Worm (Caenorhabditis elegans) whole organism, L1 larva: ENCODE results near the gene clh-3.

Source experiments
- C04F5.9 ChIP-seq: sonication (generic microtip); optimal IDR thresholded peaks from 2 replicates; lab custom pipeline; 2016; ENCODE audit warnings: missing genetic modification characterization, missing compliant biosample characterization
- C16A3.4 ChIP-seq: fragments of 150-350 bp; optimal IDR thresholded peaks from 2 replicates; lab custom pipeline; 2014; ENCODE audit warnings: missing biosample characterization, missing genetic modification characterization
- C34B4.2 ChIP-seq: sonication (generic microtip); optimal IDR thresholded peaks from 2 replicates; lab custom pipeline; 2017; ENCODE audit warnings: mild to moderate bottlenecking, missing genetic modification characterization, missing compliant biosample characterization
- Y116A8C.19 ChIP-seq: sonication (generic microtip); optimal IDR thresholded peaks from 2 replicates; lab custom pipeline; 2016; ENCODE audit warnings: missing compliant biosample characterization, missing genetic modification characterization, borderline replicate concordance
- aly-2 ChIP-seq: fragments of 150-350 bp; optimal IDR thresholded peaks from 2 replicates; lab custom pipeline; 2014; ENCODE audit warnings: missing biosample characterization, missing genetic modification characterization
- ceh-88 ChIP-seq: fragments of 200-800 bp; sonication (Bioruptor generic); IDR thresholded peaks from 2 replicates; pipeline ENCODE4 v1.3.6; 2022; ENCODE audit warnings: missing genetic modification characterization, missing compliant biosample characterization
- dpl-1 ChIP-seq, 3 experiments: fragments of 150-350 bp in 2 of 3; sonication (generic microtip) in 1 of 3; optimal IDR thresholded peaks; 2 replicates each; lab custom pipeline; 2014 to 2017; ENCODE audit warnings: missing biosample characterization in 3 of 3, missing genetic modification characterization in 3 of 3, missing genetic modification reagents in 3 of 3
- efl-3 ChIP-seq: fragments of 200-800 bp; sonication (Bioruptor generic); optimal IDR thresholded peaks from 2 replicates; lab custom pipeline; 2018; ENCODE audit warnings: mild to moderate bottlenecking, missing genetic modification characterization, missing compliant biosample characterization
- egl-13 ChIP-seq: sonication (generic microtip); optimal IDR thresholded peaks from 2 replicates; lab custom pipeline; 2016; ENCODE audit warnings: missing genotype, missing genetic modification reagents, missing genetic modification characterization, missing compliant biosample characterization
- egl-27 ChIP-seq, 2 experiments: fragments of 150-350 bp in 1 of 2; sonication (generic microtip); optimal IDR thresholded peaks; 3 replicates each; lab custom pipeline; 2017 to 2018; ENCODE audit warnings: missing biosample characterization in 2 of 2, missing genetic modification characterization in 2 of 2, missing genetic modification reagents in 2 of 2
- elt-2 ChIP-seq: sonication (generic microtip); optimal IDR thresholded peaks from 2 replicates; lab custom pipeline; 2016; ENCODE audit warnings: missing genetic modification characterization, mild to moderate bottlenecking, inconsistent platforms, missing compliant biosample characterization, missing genetic modification reagents
- elt-3 ChIP-seq, 6 experiments: fragments of 150-350 bp in 1 of 6; sonication (generic microtip); optimal IDR thresholded peaks; 2 replicates each; lab custom pipeline; 2017 to 2018; ENCODE audit warnings: missing biosample characterization in 6 of 6, missing genetic modification characterization in 6 of 6, inconsistent platforms in 1 of 6
- fkh-10 ChIP-seq: sonication (generic microtip); optimal IDR thresholded peaks from 2 replicates; lab custom pipeline; 2017; ENCODE audit warnings: missing biosample characterization, missing genetic modification reagents, missing genetic modification characterization
- fkh-8 ChIP-seq: sonication (generic microtip); optimal IDR thresholded peaks from 2 replicates; lab custom pipeline; 2016; ENCODE audit warnings: mild to moderate bottlenecking, missing genetic modification characterization, missing compliant biosample characterization
- hlh-4 ChIP-seq: sonication (generic microtip); optimal IDR thresholded peaks from 2 replicates; lab custom pipeline; 2016; ENCODE audit warnings: mild to moderate bottlenecking, missing genetic modification characterization, missing compliant biosample characterization
- irx-1 ChIP-seq: sonication (generic microtip); optimal IDR thresholded peaks from 2 replicates; lab custom pipeline; 2016; ENCODE audit warnings: missing genetic modification characterization, missing compliant biosample characterization
- isw-1 ChIP-seq: fragments of 200-800 bp; sonication (Bioruptor generic); IDR thresholded peaks from 2 replicates; pipeline ENCODE4 v1.3.6; 2022; ENCODE audit warnings: missing genetic modification characterization, missing compliant biosample characterization
- lin-14 ChIP-seq: fragments of 200-800 bp; sonication (Bioruptor generic); optimal IDR thresholded peaks from 2 replicates; lab custom pipeline; 2018; ENCODE audit warnings: mild to moderate bottlenecking, missing genetic modification characterization, moderate library complexity, missing compliant biosample characterization
- lin-15B ChIP-seq: fragments of 150-350 bp; sonication (generic microtip); optimal IDR thresholded peaks from 3 replicates; lab custom pipeline; 2014; ENCODE audit warnings: missing biosample characterization, missing genetic modification characterization
- lin-35 ChIP-seq, 2 experiments: fragments of 150-350 bp; optimal IDR thresholded peaks; 2 replicates each; lab custom pipeline; 2014; ENCODE audit warnings: missing biosample characterization in 2 of 2, missing genetic modification characterization in 2 of 2, missing genetic modification reagents in 2 of 2
- lir-3 ChIP-seq: sonication (generic microtip); optimal IDR thresholded peaks from 2 replicates; lab custom pipeline; 2016; ENCODE audit warnings: mild to moderate bottlenecking, missing genetic modification characterization, moderate library complexity, missing compliant biosample characterization; ENCODE audit not compliant: poor library complexity
- mab-9 ChIP-seq: fragments of 200-800 bp; sonication (Bioruptor generic); IDR thresholded peaks from 2 replicates; pipeline ENCODE4 v1.3.6; 2022; ENCODE audit warnings: missing genetic modification reagents, missing genetic modification characterization, missing compliant biosample characterization
- mef-2 ChIP-seq: fragments of 150-350 bp; optimal IDR thresholded peaks from 2 replicates; lab custom pipeline; 2014; ENCODE audit warnings: missing biosample characterization, missing genetic modification characterization
- nhr-11 ChIP-seq: fragments of 150-350 bp; optimal IDR thresholded peaks from 2 replicates; lab custom pipeline; 2014; ENCODE audit warnings: missing biosample characterization, missing genetic modification characterization
- nhr-19 ChIP-seq: fragments of 200-800 bp; sonication (Bioruptor generic); conservative IDR thresholded peaks from 2 replicates; pipeline ENCODE4 v1.3.6; 2022; ENCODE audit warnings: missing genetic modification characterization, missing compliant biosample characterization
- nhr-237 ChIP-seq: fragments of 150-350 bp; optimal IDR thresholded peaks from 2 replicates; lab custom pipeline; 2014; ENCODE audit warnings: missing biosample characterization, missing genetic modification characterization
- nhr-47 ChIP-seq: sonication (generic microtip); optimal IDR thresholded peaks from 2 replicates; lab custom pipeline; 2016; ENCODE audit warnings: mild to moderate bottlenecking, missing genetic modification characterization, moderate library complexity, missing compliant biosample characterization
- nhr-71 ChIP-seq: sonication (generic microtip); optimal IDR thresholded peaks from 2 replicates; lab custom pipeline; 2016; ENCODE audit warnings: mild to moderate bottlenecking, missing genetic modification characterization, moderate library complexity, missing compliant biosample characterization
- nhr-84 ChIP-seq: sonication (generic microtip); optimal IDR thresholded peaks from 2 replicates; lab custom pipeline; 2017; ENCODE audit warnings: missing biosample characterization, missing genetic modification characterization
- nhr-85 ChIP-seq: sonication (generic microtip); peaks from one replicate; lab custom pipeline; 2016; ENCODE audit warnings: missing genetic modification characterization, inconsistent platforms, missing compliant biosample characterization
- nhr-90 ChIP-seq: sonication (generic microtip); optimal IDR thresholded peaks from 2 replicates; lab custom pipeline; 2016; ENCODE audit warnings: mild to moderate bottlenecking, missing genetic modification characterization, missing compliant biosample characterization; ENCODE audit not compliant: poor library complexity
- pax-3 ChIP-seq: fragments of 200-800 bp; sonication (Bioruptor generic); optimal IDR thresholded peaks from 2 replicates; lab custom pipeline; 2018; ENCODE audit warnings: mild to moderate bottlenecking, missing genetic modification characterization, moderate library complexity, missing compliant biosample characterization
- pqm-1 ChIP-seq: sonication (generic microtip); optimal IDR thresholded peaks from 3 replicates; lab custom pipeline; 2017; ENCODE audit warnings: missing biosample characterization, missing genetic modification characterization
- snu-23 ChIP-seq: sonication (generic microtip); optimal IDR thresholded peaks from 2 replicates; lab custom pipeline; 2016; ENCODE audit warnings: missing genetic modification characterization, missing compliant biosample characterization
- sox-4 ChIP-seq: sonication (generic microtip); optimal IDR thresholded peaks from 2 replicates; lab custom pipeline; 2016; ENCODE audit warnings: missing genetic modification characterization, missing compliant biosample characterization
- sptf-1 ChIP-seq: fragments of 150-350 bp; optimal IDR thresholded peaks from 2 replicates; lab custom pipeline; 2014; ENCODE audit warnings: missing biosample characterization, missing genetic modification characterization
- swsn-7 ChIP-seq: sonication (generic microtip); optimal IDR thresholded peaks from 2 replicates; lab custom pipeline; 2016; ENCODE audit warnings: missing genetic modification characterization, missing compliant biosample characterization
- tbx-2 ChIP-seq: sonication (generic microtip); optimal IDR thresholded peaks from 2 replicates; lab custom pipeline; 2016; ENCODE audit warnings: missing genetic modification characterization, missing compliant biosample characterization
- unc-130 ChIP-seq: fragments of 150-350 bp; optimal IDR thresholded peaks from 2 replicates; lab custom pipeline; 2017; ENCODE audit warnings: missing biosample characterization, missing genetic modification characterization, inconsistent platforms
- unc-30 ChIP-seq: sonication (generic microtip); optimal IDR thresholded peaks from 2 replicates; lab custom pipeline; 2017; ENCODE audit warnings: missing biosample characterization, missing genetic modification characterization
- unc-62 ChIP-seq: fragments of 150-350 bp; optimal IDR thresholded peaks from 2 replicates; lab custom pipeline; 2014; ENCODE audit warnings: missing biosample characterization, missing genetic modification reagents, missing genetic modification characterization
- vab-15 ChIP-seq: sonication (generic microtip); optimal IDR thresholded peaks from 2 replicates; lab custom pipeline; 2017; ENCODE audit warnings: missing genotype, mild to moderate bottlenecking, missing genetic modification characterization, missing compliant biosample characterization
- xbp-1 ChIP-seq: sonication (generic microtip); optimal IDR thresholded peaks from 2 replicates; lab custom pipeline; 2016; ENCODE audit warnings: missing genetic modification characterization, missing compliant biosample characterization

Gene clh-3

ce11 chrII:7189120-7189519 lies 36.6 kb downstream of the clh-3 start, which contains the start of gene E04F6.4:
E04F6.4 (plus strand) TSS chrII:7189420.
- TF ChIP-seq lin-14 (GFP tag; lab: Kevin White, UChicago) = no peak
- TF ChIP-seq hlh-4 (tag; lab: Kevin White, UChicago) = no peak
- TF ChIP-seq tbx-2 (tag; lab: Kevin White, UChicago) = no peak
- TF ChIP-seq nhr-71 (tag; lab: Kevin White, UChicago) = no peak
- no peak for TF ChIP-seq nhr-237 (tag; lab: Kevin White, UChicago)
- TF ChIP-seq nhr-90 = no peak
- TF ChIP-seq sptf-1 (tag; lab: Kevin White, UChicago) = no peak
- no peak for TF ChIP-seq nhr-19

- TF ChIP-seq lir-3 (tag; lab: Kevin White, UChicago) (peak; percentile 34), pax-3 (tag; lab: Kevin White, UChicago) (no peak)
Measured at ce11 chrII:7187110-7187509, 38.6 kb downstream of the clh-3 start, which contains the start of gene C27H5.6. C27H5.6 (minus strand) TSS chrII:7187210.

ce11 chrII:7186117-7186516 lies 39.6 kb downstream of the clh-3 start:
- no peak for TF ChIP-seq nhr-19
- TF ChIP-seq mef-2 = no peak
- TF ChIP-seq lin-14 (GFP tag; lab: Kevin White, UChicago) = no peak
- no peak for TF ChIP-seq dpl-1 (GFP tag; optimal IDR thresholded peaks at IDR 0.05; lab: Kevin White, UChicago)
- TF ChIP-seq unc-62 (GFP tag; lab: Kevin White, UChicago) = no peak
- no peak for TF ChIP-seq C16A3.4 (tag; lab: Kevin White, UChicago)
- TF ChIP-seq, all 84 proteins: peak for 0

- TF ChIP-seq C34B4.2 (tag; lab: Kevin White, UChicago) (no peak), elt-3 (tag; optimal IDR thresholded peaks at IDR 0.05; lab: Kevin White, UChicago) (peak in 3 of 6 experiments; percentile 24 to 61 (median 58)), nhr-11 (no peak), pqm-1 (tag; lab: Kevin White, UChicago) (no peak), nhr-71 (tag; lab: Kevin White, UChicago) (peak; percentile 73), nhr-90 (no peak), fkh-10 (peak; percentile 64), mab-9 (GFP tag; lab: Robert Waterston, UW) (no peak), xbp-1 (tag; lab: Kevin White, UChicago) (peak; percentile 64), egl-13 (tag; lab: Kevin White, UChicago) (peak; percentile 38), Y116A8C.19 (tag; lab: Kevin White, UChicago) (no peak), nhr-47 (tag; lab: Kevin White, UChicago) (peak; percentile 78), nhr-85 (peak; percentile 68), snu-23 (peak; percentile 83), ceh-88 (GFP tag; lab: Robert Waterston, UW) (0 out of 2 replicates have a peak, but pooled peaks have one; percentile 42), nhr-237 (tag; lab: Kevin White, UChicago) (no peak), efl-3 (no peak), hlh-4 (tag; lab: Kevin White, UChicago) (no peak), isw-1 (GFP tag; lab: Robert Waterston, UW) (peak; percentile 43), nhr-19 (peak; percentile 73), dpl-1 (GFP tag; optimal IDR thresholded peaks at IDR 0.05; lab: Kevin White, UChicago) (peak in 2 of 3 experiments; percentile 34 to 43), sox-4 (tag; lab: Kevin White, UChicago) (no peak), aly-2 (tag; lab: Kevin White, UChicago) (no peak), C04F5.9 (tag; lab: Kevin White, UChicago) (peak; percentile 10), pax-3 (tag; lab: Kevin White, UChicago) (peak; percentile 69), egl-27 (tag; optimal IDR thresholded peaks at IDR 0.05; lab: Kevin White, UChicago) (no peak), swsn-7 (tag; lab: Kevin White, UChicago) (peak; percentile 62), lin-15B (no peak), nhr-84 (tag; lab: Kevin White, UChicago) (no peak), vab-15 (tag; lab: Kevin White, UChicago) (no peak), unc-130 (tag; lab: Kevin White, UChicago) (peak; percentile 15), fkh-8 (tag; lab: Kevin White, UChicago) (peak; percentile 62), lin-35 (GFP tag; optimal IDR thresholded peaks at IDR 0.05; lab: Kevin White, UChicago) (peak; percentile 63 to 77), unc-30 (no peak), irx-1 (tag; lab: Kevin White, UChicago) (peak; percentile 17), elt-2 (peak; percentile 46)
Measured at ce11 chrII:7183493-7184272, 42.0 kb downstream of the clh-3 start, which contains the start of gene pdl-1. pdl-1 (plus strand) TSS chrII:7183801.
